Worm (Caenorhabditis elegans) whole organism, L2 larva: ENCODE data around the gene T01D1.7.

Experiments
- C34F6.9 ChIP-seq: fragments of 150-350 bp; optimal IDR thresholded peaks from 2 replicates; lab custom pipeline; 2014; ENCODE audit warnings: missing biosample characterization, missing genetic modification characterization
- F13H6.1 ChIP-seq: sonication (generic microtip); optimal IDR thresholded peaks from 2 replicates; lab custom pipeline; 2016; ENCODE audit warnings: missing genetic modification characterization, missing compliant biosample characterization
- R02D3.7 ChIP-seq: fragments of 150-350 bp; optimal IDR thresholded peaks from 2 replicates; lab custom pipeline; 2014; ENCODE audit warnings: missing biosample characterization, missing genetic modification characterization
- Y55F3AM.14 ChIP-seq: fragments of 200-800 bp; sonication (Bioruptor generic); optimal IDR thresholded peaks from 2 replicates; lab custom pipeline; 2018; ENCODE audit warnings: mild to moderate bottlenecking, missing genetic modification characterization, missing compliant biosample characterization
- ZK546.5 ChIP-seq: sonication (generic microtip); optimal IDR thresholded peaks from 2 replicates; lab custom pipeline; 2017; ENCODE audit warnings: missing biosample characterization, missing genetic modification characterization
- alr-1 ChIP-seq: fragments of 150-350 bp; optimal IDR thresholded peaks from 2 replicates; lab custom pipeline; 2014; ENCODE audit warnings: missing biosample characterization, missing genetic modification characterization
- aly-2 ChIP-seq: fragments of 150-350 bp; optimal IDR thresholded peaks from 2 replicates; lab custom pipeline; 2014; ENCODE audit warnings: missing biosample characterization, missing genetic modification characterization
- ama-1 ChIP-seq: fragments of 150-350 bp; optimal IDR thresholded peaks from 2 replicates; lab custom pipeline; 2018; ENCODE audit warnings: inconsistent platforms
- blmp-1 ChIP-seq: sonication (generic microtip); optimal IDR thresholded peaks from 2 replicates; lab custom pipeline; 2017; ENCODE audit warnings: missing genetic modification characterization, mild to moderate bottlenecking, missing compliant biosample characterization, antibody characterized with exemption, moderate library complexity; ENCODE audit not compliant: insufficient read depth
- ceh-16 ChIP-seq: fragments of 150-350 bp; optimal IDR thresholded peaks from 2 replicates; lab custom pipeline; 2014; ENCODE audit warnings: missing biosample characterization, missing genetic modification characterization
- ceh-82 ChIP-seq: fragments of 150-350 bp; optimal IDR thresholded peaks from 2 replicates; lab custom pipeline; 2014; ENCODE audit warnings: missing biosample characterization, missing genetic modification characterization
- crh-2 ChIP-seq: sonication (generic microtip); optimal IDR thresholded peaks from 2 replicates; lab custom pipeline; 2017; ENCODE audit warnings: missing biosample characterization, missing genetic modification characterization
- dmd-4 ChIP-seq: sonication (generic microtip); optimal IDR thresholded peaks from 2 replicates; lab custom pipeline; 2017; ENCODE audit warnings: missing biosample characterization, missing genetic modification characterization
- egl-27 ChIP-seq: sonication (generic microtip); optimal IDR thresholded peaks from 3 replicates; lab custom pipeline; 2017; ENCODE audit warnings: missing biosample characterization, missing genetic modification reagents, missing genetic modification characterization
- elt-1 ChIP-seq: fragments of 150-350 bp; optimal IDR thresholded peaks from 2 replicates; lab custom pipeline; 2014; ENCODE audit warnings: missing biosample characterization, missing genetic modification characterization
- elt-3 ChIP-seq: sonication (generic microtip); optimal IDR thresholded peaks from 2 replicates; lab custom pipeline; 2017; ENCODE audit warnings: missing biosample characterization, missing genetic modification characterization
- fos-1 ChIP-seq: fragments of 150-350 bp; optimal IDR thresholded peaks from 2 replicates; lab custom pipeline; 2014; ENCODE audit warnings: missing biosample characterization, missing genetic modification characterization
- gmeb-1 ChIP-seq: fragments of 150-350 bp; optimal IDR thresholded peaks from 2 replicates; lab custom pipeline; 2014; ENCODE audit warnings: missing biosample characterization, missing genetic modification characterization
- lin-11 ChIP-seq: fragments of 150-350 bp; sonication (generic microtip); optimal IDR thresholded peaks from 2 replicates; lab custom pipeline; 2014; ENCODE audit warnings: missing biosample characterization, missing genetic modification characterization, inconsistent platforms, mixed read lengths
- lin-13 ChIP-seq: fragments of 150-350 bp; optimal IDR thresholded peaks from 2 replicates; lab custom pipeline; 2014; ENCODE audit warnings: missing biosample characterization, missing genetic modification reagents, missing genetic modification characterization
- lin-39 ChIP-seq: fragments of 150-350 bp; optimal IDR thresholded peaks from 2 replicates; lab custom pipeline; 2014; ENCODE audit warnings: missing biosample characterization, missing genetic modification reagents, missing genetic modification characterization
- lsy-2 ChIP-seq, 2 experiments: fragments of 150-350 bp in 1 of 2; sonication (generic microtip) in 1 of 2; optimal IDR thresholded peaks; 2 replicates each; lab custom pipeline; 2014 to 2017; ENCODE audit warnings: missing biosample characterization in 2 of 2, missing genetic modification characterization in 2 of 2
- mab-5 ChIP-seq: fragments of 150-350 bp; optimal IDR thresholded peaks from 2 replicates; lab custom pipeline; 2014; ENCODE audit warnings: missing biosample characterization, missing genetic modification characterization
- mbf-1 ChIP-seq: sonication (generic microtip); optimal IDR thresholded peaks from 2 replicates; lab custom pipeline; 2017; ENCODE audit warnings: missing biosample characterization, missing genetic modification characterization
- mdl-1 ChIP-seq, 2 experiments: fragments of 150-350 bp in 1 of 2; sonication (generic microtip) in 1 of 2; optimal IDR thresholded peaks; 2 replicates each; lab custom pipeline; 2017; ENCODE audit warnings: missing biosample characterization in 2 of 2, missing genetic modification characterization in 2 of 2
- nhr-10 ChIP-seq: sonication (generic microtip); optimal IDR thresholded peaks from 2 replicates; lab custom pipeline; 2017; ENCODE audit warnings: missing biosample characterization, missing genetic modification characterization
- nhr-11 ChIP-seq: fragments of 150-350 bp; optimal IDR thresholded peaks from 2 replicates; lab custom pipeline; 2014; ENCODE audit warnings: missing biosample characterization, missing genetic modification characterization
- nhr-12 ChIP-seq: fragments of 150-350 bp; optimal IDR thresholded peaks from 2 replicates; lab custom pipeline; 2014; ENCODE audit warnings: missing biosample characterization, missing genetic modification characterization
- nhr-129 ChIP-seq: fragments of 150-350 bp; optimal IDR thresholded peaks from 2 replicates; lab custom pipeline; 2014; ENCODE audit warnings: missing biosample characterization, missing genetic modification characterization
- nhr-21 ChIP-seq: fragments of 150-350 bp; optimal IDR thresholded peaks from 2 replicates; lab custom pipeline; 2014; ENCODE audit warnings: missing biosample characterization, missing genetic modification characterization
- nhr-23 ChIP-seq: fragments of 150-350 bp; optimal IDR thresholded peaks from 2 replicates; lab custom pipeline; 2014; ENCODE audit warnings: missing biosample characterization, missing genetic modification reagents, missing genetic modification characterization
- nhr-237 ChIP-seq: fragments of 150-350 bp; optimal IDR thresholded peaks from 2 replicates; lab custom pipeline; 2014; ENCODE audit warnings: missing biosample characterization, missing genetic modification characterization
- nhr-25 ChIP-seq: fragments of 150-350 bp; sonication (generic microtip); optimal IDR thresholded peaks from 3 replicates; lab custom pipeline; 2014; ENCODE audit warnings: missing biosample characterization, missing genetic modification characterization
- nhr-6 ChIP-seq: fragments of 150-350 bp; optimal IDR thresholded peaks from 2 replicates; lab custom pipeline; 2014; ENCODE audit warnings: missing biosample characterization, missing genetic modification characterization
- nhr-77 ChIP-seq: fragments of 150-350 bp; optimal IDR thresholded peaks from 2 replicates; lab custom pipeline; 2014; ENCODE audit warnings: missing biosample characterization, missing genetic modification characterization
- peb-1 ChIP-seq: fragments of 150-350 bp; optimal IDR thresholded peaks from 2 replicates; lab custom pipeline; 2014; ENCODE audit warnings: missing biosample characterization, missing genetic modification characterization
- sem-4 ChIP-seq: fragments of 150-350 bp; optimal IDR thresholded peaks from 2 replicates; lab custom pipeline; 2014; ENCODE audit warnings: missing biosample characterization, missing genetic modification reagents, missing genetic modification characterization
- skn-1 ChIP-seq: sonication (generic microtip); optimal IDR thresholded peaks from 2 replicates; lab custom pipeline; 2017; ENCODE audit warnings: missing biosample characterization, missing genetic modification characterization
- sma-3 ChIP-seq: sonication (generic microtip); optimal IDR thresholded peaks from 2 replicates; lab custom pipeline; 2016; ENCODE audit warnings: missing genetic modification reagents, missing genetic modification characterization, missing compliant biosample characterization
- sma-9 ChIP-seq, 2 experiments: fragments of 150-350 bp in 1 of 2; sonication (generic microtip) in 1 of 2; optimal IDR thresholded peaks; 2 replicates each; lab custom pipeline; 2014 to 2016; ENCODE audit warnings: missing genetic modification characterization in 2 of 2, mild to moderate bottlenecking in 1 of 2, missing biosample characterization in 1 of 2, missing compliant biosample characterization in 1 of 2, missing genetic modification reagents in 1 of 2, moderate library complexity in 1 of 2
- snpc-4 ChIP-seq: fragments of 150-350 bp; optimal IDR thresholded peaks from 2 replicates; lab custom pipeline; 2014; ENCODE audit warnings: missing biosample characterization, missing genetic modification characterization
- unc-39 ChIP-seq: fragments of 150-350 bp; optimal IDR thresholded peaks from 2 replicates; lab custom pipeline; 2014; ENCODE audit warnings: missing biosample characterization, missing genetic modification characterization
- unc-55 ChIP-seq: fragments of 150-350 bp; sonication (generic microtip); optimal IDR thresholded peaks from 3 replicates; lab custom pipeline; 2014; ENCODE audit warnings: missing biosample characterization, missing genetic modification reagents, missing genetic modification characterization
- unc-62 ChIP-seq: fragments of 150-350 bp; optimal IDR thresholded peaks from 2 replicates; lab custom pipeline; 2014; ENCODE audit warnings: missing biosample characterization, missing genetic modification reagents, missing genetic modification characterization
- zag-1 ChIP-seq: fragments of 150-350 bp; optimal IDR thresholded peaks from 2 replicates; lab custom pipeline; 2014; ENCODE audit warnings: missing biosample characterization, missing genetic modification characterization
- ztf-1 ChIP-seq: fragments of 200-800 bp; sonication (Bioruptor generic); conservative IDR thresholded peaks from 2 replicates; pipeline ENCODE4 v1.3.6; 2022; ENCODE audit warnings: missing genetic modification characterization, missing compliant biosample characterization
- ztf-11 ChIP-seq: sonication (generic microtip); optimal IDR thresholded peaks from 2 replicates; lab custom pipeline; 2017; ENCODE audit warnings: missing biosample characterization, missing genetic modification characterization
- ztf-4 ChIP-seq: fragments of 150-350 bp; optimal IDR thresholded peaks from 2 replicates; lab custom pipeline; 2014; ENCODE audit warnings: missing biosample characterization, missing genetic modification characterization

The T01D1.7 gene

DNA sequence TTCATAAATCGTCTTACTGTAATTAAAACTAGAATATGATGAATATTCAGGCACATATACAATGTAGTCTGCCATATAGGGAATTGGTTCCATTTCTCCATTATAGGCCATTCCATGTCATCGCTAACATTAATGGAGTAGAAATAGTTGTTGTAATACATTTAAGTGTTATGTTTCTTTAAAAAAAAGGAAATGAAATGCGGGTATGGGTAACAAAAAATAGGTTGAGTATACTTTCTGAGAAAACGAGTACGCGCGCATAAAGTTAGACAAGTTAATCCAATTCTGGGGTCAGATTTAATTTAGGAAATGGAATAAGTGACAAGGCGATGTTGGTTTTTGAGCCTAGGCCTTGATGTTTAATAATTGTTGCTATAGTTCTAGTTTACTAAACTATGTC is at the start of gene T01D1.7:
TSS of gene T01D1.7 (minus strand) at position 101 of the 400 bp plus-strand sequence.
- TF ChIP-seq nhr-6 (tag; lab: Kevin White, UChicago) (no peak), elt-3 (no peak), F13H6.1 (tag; lab: Kevin White, UChicago) (no peak), nhr-23 (tag; lab: Kevin White, UChicago) (no peak), egl-27 (no peak), peb-1 (tag; lab: Kevin White, UChicago) (no peak), ztf-4 (tag; lab: Kevin White, UChicago) (no peak), skn-1 (tag; lab: Kevin White, UChicago) (no peak), nhr-21 (tag; lab: Kevin White, UChicago) (peak; percentile 23), sma-9 (GFP tag; optimal IDR thresholded peaks at IDR 0.05; lab: Kevin White, UChicago) (peak; percentile 0), sma-9 (tag; optimal IDR thresholded peaks at IDR 0.05; lab: Kevin White, UChicago) (no peak), Y55F3AM.14 (GFP tag; lab: Kevin White, UChicago) (no peak), nhr-129 (tag; lab: Kevin White, UChicago) (no peak), ZK546.5 (tag; lab: Kevin White, UChicago) (no peak), crh-2 (no peak), nhr-10 (tag; lab: Kevin White, UChicago) (no peak)
- TF ChIP-seq, all 48 proteins: peak for 2

DNA sequence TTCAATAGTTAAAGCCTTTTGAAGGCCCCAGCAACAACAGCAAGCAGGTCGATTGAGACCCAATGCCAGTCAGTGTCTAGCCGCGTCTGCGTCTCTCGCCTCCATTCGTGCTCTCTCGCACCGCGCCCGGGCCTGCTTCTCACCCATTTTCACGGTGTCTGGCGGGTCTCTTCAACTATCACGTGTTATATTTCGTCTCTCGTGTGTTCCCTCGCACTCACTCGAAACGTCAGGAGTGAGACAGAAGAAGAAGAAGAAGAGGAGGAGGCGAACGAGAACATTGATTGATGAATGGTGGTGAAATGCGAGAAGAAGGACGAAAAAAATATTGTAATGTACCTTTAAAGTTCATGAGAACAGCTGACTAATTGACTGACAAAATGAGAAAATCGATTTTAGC is 47.6 kb upstream of the T01D1.7 start:
- TF ChIP-seq skn-1 (tag; lab: Kevin White, UChicago) (no peak), ztf-1 (no peak), mdl-1 (tag; optimal IDR thresholded peaks at IDR 0.05; lab: Kevin White, UChicago) (peak; percentile 54 to 89), fos-1 (peak; percentile 78), sem-4 (tag; lab: Kevin White, UChicago) (peak; percentile 64), nhr-21 (tag; lab: Kevin White, UChicago) (peak; percentile 69), nhr-23 (tag; lab: Kevin White, UChicago) (no peak), nhr-77 (tag; lab: Kevin White, UChicago) (no peak), lsy-2 (tag; optimal IDR thresholded peaks at IDR 0.05; lab: Kevin White, UChicago) (peak in 1 of 2 experiments; percentile 75), ztf-4 (tag; lab: Kevin White, UChicago) (peak; percentile 54), mbf-1 (no peak), R02D3.7 (no peak), ceh-82 (tag; lab: Kevin White, UChicago) (no peak), unc-55 (peak; percentile 81), nhr-25 (tag; lab: Kevin White, UChicago) (peak; percentile 92), nhr-11 (tag; lab: Kevin White, UChicago) (no peak), elt-1 (tag; lab: Kevin White, UChicago) (no peak), unc-62 (GFP tag; lab: Kevin White, UChicago) (peak; percentile 68), nhr-6 (tag; lab: Kevin White, UChicago) (peak; percentile 53), ama-1 (lab: Kevin White, UChicago) (no peak), Y55F3AM.14 (GFP tag; lab: Kevin White, UChicago) (peak; percentile 58), lin-13 (peak; percentile 63), crh-2 (peak; percentile 76), lin-11 (no peak), C34F6.9 (tag; lab: Kevin White, UChicago) (peak; percentile 90), ztf-11 (no peak), mab-5 (peak; percentile 75), alr-1 (no peak), zag-1 (tag; lab: Kevin White, UChicago) (peak; percentile 62), nhr-10 (tag; lab: Kevin White, UChicago) (peak; percentile 4), nhr-129 (tag; lab: Kevin White, UChicago) (peak; percentile 89), blmp-1 (peak; percentile 38), sma-9 (GFP tag; optimal IDR thresholded peaks at IDR 0.05; lab: Kevin White, UChicago) (no peak), sma-9 (tag; optimal IDR thresholded peaks at IDR 0.05; lab: Kevin White, UChicago) (no peak), ceh-16 (peak; percentile 11), dmd-4 (tag; lab: Kevin White, UChicago) (no peak), F13H6.1 (tag; lab: Kevin White, UChicago) (peak; percentile 87), nhr-12 (tag; lab: Kevin White, UChicago) (no peak), peb-1 (tag; lab: Kevin White, UChicago) (no peak), gmeb-1 (tag; lab: Kevin White, UChicago) (peak; percentile 60), elt-3 (no peak), lin-39 (tag; lab: Kevin White, UChicago) (peak; percentile 41), snpc-4 (tag; lab: Kevin White, UChicago) (peak; percentile 15), nhr-237 (tag; lab: Kevin White, UChicago) (no peak), ZK546.5 (tag; lab: Kevin White, UChicago) (no peak), unc-39 (tag; lab: Kevin White, UChicago) (no peak), egl-27 (peak; percentile 69), aly-2 (tag; lab: Kevin White, UChicago) (no peak), sma-3 (GFP tag; lab: Kevin White, UChicago) (peak; percentile 75)
